Worm (Caenorhabditis elegans) whole organism, midembryonic: Measurements from ENCODE around the gene F14H3.12.

Source experiments
- T22C8.4 ChIP-seq: fragments of 200-800 bp; sonication (Bioruptor generic); IDR thresholded peaks from 2 replicates; pipeline ENCODE4 v1.3.6; 2022; ENCODE audit warnings: missing genetic modification characterization, missing compliant biosample characterization
- cog-1 ChIP-seq: sonication (generic microtip); optimal IDR thresholded peaks from 2 replicates; lab custom pipeline; 2016; ENCODE audit warnings: missing genetic modification characterization, missing compliant biosample characterization
- flt-1 ChIP-seq: fragments of 200-800 bp; sonication (Bioruptor generic); IDR thresholded peaks from 2 replicates; pipeline ENCODE4 v1.3.6; 2022; ENCODE audit warnings: missing genetic modification characterization, missing compliant biosample characterization
- klf-2 ChIP-seq: fragments of 200-800 bp; sonication (Bioruptor generic); conservative IDR thresholded peaks from 2 replicates; pipeline ENCODE4 v1.3.6; 2022; ENCODE audit warnings: missing genetic modification reagents, missing genetic modification characterization, missing compliant biosample characterization
- med-1 ChIP-seq: sonication (generic microtip); optimal IDR thresholded peaks from 2 replicates; lab custom pipeline; 2017; ENCODE audit warnings: missing genetic modification characterization, mild to moderate bottlenecking, missing compliant biosample characterization, antibody characterized with exemption, missing genetic modification reagents; ENCODE audit not compliant: insufficient read depth
- ref-1 ChIP-seq: fragments of 200-800 bp; sonication (Bioruptor generic); conservative IDR thresholded peaks from 2 replicates; pipeline ENCODE4 v1.3.6; 2022; ENCODE audit warnings: missing genetic modification reagents, missing genetic modification characterization, missing compliant biosample characterization
- tab-1 ChIP-seq: fragments of 200-800 bp; sonication (Bioruptor generic); IDR thresholded peaks from 2 replicates; pipeline ENCODE4 v1.3.6; 2022; ENCODE audit warnings: missing genetic modification characterization, missing compliant biosample characterization
- ztf-23 ChIP-seq: fragments of 200-800 bp; sonication (Bioruptor generic); IDR thresholded peaks from 2 replicates; pipeline ENCODE4 v1.3.6; 2022; ENCODE audit warnings: missing genetic modification reagents, missing genetic modification characterization, missing compliant biosample characterization
- ztf-29 ChIP-seq: fragments of 200-800 bp; sonication (Bioruptor generic); IDR thresholded peaks from 2 replicates; pipeline ENCODE4 v1.3.6; 2022; ENCODE audit warnings: missing genetic modification reagents, missing genetic modification characterization, missing compliant biosample characterization

F14H3.12 gene

ce11 chrV:16100103-16100730 is 25.1 kb upstream of the F14H3.12 start, which contains the start of gene cth-1:
TSS of gene cth-1 (plus strand) at chrV:16100680.
- TF ChIP-seq T22C8.4 (GFP tag; lab: Robert Waterston, UW): no peak

ce11 chrV:16099441-16099840 is 24.3 kb upstream of the F14H3.12 start, which contains the start of gene str-7:
TSS of gene str-7 (minus strand) at chrV:16099541.
- TF ChIP-seq klf-2 (GFP tag; lab: Robert Waterston, UW) (no peak), T22C8.4 (GFP tag; lab: Robert Waterston, UW) (no peak), ztf-23 (no peak), med-1 (GFP tag; lab: Kevin White, UChicago) (no peak), cog-1 (tag; lab: Kevin White, UChicago) (no peak), ref-1 (GFP tag; lab: Robert Waterston, UW) (no peak), tab-1 (GFP tag; lab: Robert Waterston, UW) (no peak), ztf-29 (no peak), flt-1 (GFP tag; lab: Robert Waterston, UW) (no peak)

- TF ChIP-seq ztf-29: no peak
- no peak for TF ChIP-seq flt-1 (GFP tag; lab: Robert Waterston, UW)
- TF ChIP-seq ztf-23: no peak
- no peak for TF ChIP-seq cog-1 (tag; lab: Kevin White, UChicago)
- TF ChIP-seq ref-1 (GFP tag; lab: Robert Waterston, UW): no peak
- TF ChIP-seq T22C8.4 (GFP tag; lab: Robert Waterston, UW): no peak
- no peak for TF ChIP-seq tab-1 (GFP tag; lab: Robert Waterston, UW)
- no peak for TF ChIP-seq klf-2 (GFP tag; lab: Robert Waterston, UW)
- no peak for TF ChIP-seq med-1 (GFP tag; lab: Kevin White, UChicago)
Observed at ce11 chrV:16094862-16095261, 19.7 kb upstream of the F14H3.12 start.

ce11 chrV:16094284-16094683 is 19.2 kb upstream of the F14H3.12 start, which contains the start of gene F22B8.7:
TSS of gene F22B8.7 (plus strand) at chrV:16094584.
- no peak for TF ChIP-seq ref-1 (GFP tag; lab: Robert Waterston, UW)
- no peak for TF ChIP-seq med-1 (GFP tag; lab: Kevin White, UChicago)
- no peak for TF ChIP-seq tab-1 (GFP tag; lab: Robert Waterston, UW)
- TF ChIP-seq cog-1 (tag; lab: Kevin White, UChicago): no peak
- TF ChIP-seq flt-1 (GFP tag; lab: Robert Waterston, UW): no peak
- no peak for TF ChIP-seq klf-2 (GFP tag; lab: Robert Waterston, UW)
- TF ChIP-seq ztf-23: no peak
- TF ChIP-seq ztf-29: no peak

ce11 chrV:16090685-16091084 is 15.6 kb upstream of the F14H3.12 start, which contains the start of gene F22B8.3:
TSS of gene F22B8.3 (plus strand) at chrV:16090985.
- TF ChIP-seq tab-1 (GFP tag; lab: Robert Waterston, UW) (no peak), flt-1 (GFP tag; lab: Robert Waterston, UW) (no peak), klf-2 (GFP tag; lab: Robert Waterston, UW) (no peak), cog-1 (tag; lab: Kevin White, UChicago) (no peak), ref-1 (GFP tag; lab: Robert Waterston, UW) (no peak), T22C8.4 (GFP tag; lab: Robert Waterston, UW) (no peak), ztf-29 (no peak), med-1 (GFP tag; lab: Kevin White, UChicago) (no peak), ztf-23 (no peak)

- no peak for TF ChIP-seq ztf-29
Observed at ce11 chrV:16080678-16081077, 5.6 kb upstream of the F14H3.12 start.

- TF ChIP-seq med-1 (GFP tag; lab: Kevin White, UChicago) (no peak), ref-1 (GFP tag; lab: Robert Waterston, UW) (no peak), T22C8.4 (GFP tag; lab: Robert Waterston, UW) (no peak), klf-2 (GFP tag; lab: Robert Waterston, UW) (no peak), tab-1 (GFP tag; lab: Robert Waterston, UW) (no peak), cog-1 (tag; lab: Kevin White, UChicago) (no peak), ztf-29 (no peak), flt-1 (GFP tag; lab: Robert Waterston, UW) (no peak), ztf-23 (no peak)
Observed at ce11 chrV:16080039-16080438, 4.9 kb upstream of the F14H3.12 start.

- TF ChIP-seq klf-2 (GFP tag; lab: Robert Waterston, UW) (no peak), ztf-29 (no peak)
Observed at ce11 chrV:16073856-16074255, 1.3 kb downstream of the F14H3.12 start, which contains the start of gene srj-10. TSS of gene srj-10 (minus strand) at chrV:16073956.

- TF ChIP-seq ref-1 (GFP tag; lab: Robert Waterston, UW): no peak
- no peak for TF ChIP-seq flt-1 (GFP tag; lab: Robert Waterston, UW)
- TF ChIP-seq cog-1 (tag; lab: Kevin White, UChicago): no peak
- TF ChIP-seq tab-1 (GFP tag; lab: Robert Waterston, UW): no peak
- no peak for TF ChIP-seq ztf-23
- TF ChIP-seq ztf-29: no peak
- no peak for TF ChIP-seq T22C8.4 (GFP tag; lab: Robert Waterston, UW)
- TF ChIP-seq klf-2 (GFP tag; lab: Robert Waterston, UW): no peak
- TF ChIP-seq med-1 (GFP tag; lab: Kevin White, UChicago): no peak
Observed at ce11 chrV:16071167-16071566, 4.0 kb downstream of the F14H3.12 start, which contains the start of gene nhr-176. TSS of gene nhr-176 (plus strand) at chrV:16071325.

ce11 chrV:16068938-16069337 is 6.2 kb downstream of the F14H3.12 start, which contains the start of gene cyp-35D1:
TSS of gene cyp-35D1 (plus strand) at chrV:16069238.
- TF ChIP-seq T22C8.4 (GFP tag; lab: Robert Waterston, UW) (no peak), med-1 (GFP tag; lab: Kevin White, UChicago) (no peak), ztf-29 (no peak)
